Fruit fly (Drosophila melanogaster) whole organism, embryonic: Measurements from ENCODE around the gene CG32379.

Experiments
- Awh ChIP-seq: fragments of 200-800 bp; sonication (Bioruptor generic); IDR thresholded peaks from 2 replicates; pipeline ENCODE4, ENCODE4 v1.3.6; 2022; ENCODE audit warnings: missing biosample characterization, missing genetic modification characterization
- C15 ChIP-seq: fragments of 200-800 bp; sonication (Bioruptor generic); IDR thresholded peaks from 3 replicates; pipeline ENCODE4 v1.3.6; 2022; ENCODE audit warnings: missing biosample characterization, missing genetic modification characterization
- CG10209 ChIP-seq: fragments of 200-800 bp; sonication (Bioruptor generic); optimal IDR thresholded peaks from 3 replicates; lab custom pipeline; 2017; ENCODE audit warnings: missing biosample characterization, mild to moderate bottlenecking, missing genetic modification characterization, missing genetic modification reagents
- CG10267 ChIP-seq: fragments of 200-800 bp; sonication (Bioruptor generic); optimal IDR thresholded peaks from 2 replicates; lab custom pipeline; 2018; ENCODE audit warnings: missing biosample characterization, mild to moderate bottlenecking, missing genetic modification characterization, moderate library complexity
- CG13424 ChIP-seq: fragments of 200-800 bp; sonication (Bioruptor generic); optimal IDR thresholded peaks from 2 replicates; lab custom pipeline; 2019; ENCODE audit warnings: missing biosample characterization, mild to moderate bottlenecking, missing genetic modification characterization, moderate library complexity
- CG14965 ChIP-seq: fragments of 200-800 bp; sonication (Bioruptor generic); optimal IDR thresholded peaks from 2 replicates; lab custom pipeline; 2016; ENCODE audit warnings: missing biosample characterization, missing genetic modification characterization, borderline replicate concordance
- CG15073 ChIP-seq: fragments of 200-800 bp; sonication (Bioruptor generic); optimal IDR thresholded peaks from 2 replicates; lab custom pipeline; 2016; ENCODE audit warnings: missing biosample characterization, missing genetic modification characterization
- CG15479 ChIP-seq: fragments of 200-800 bp; sonication (Bioruptor generic); optimal IDR thresholded peaks from 3 replicates; lab custom pipeline; 2019; ENCODE audit warnings: missing biosample characterization, mild to moderate bottlenecking, missing genetic modification characterization, moderate library complexity
- CG15601 ChIP-seq: fragments of 200-800 bp; sonication (Bioruptor generic); optimal IDR thresholded peaks from 3 replicates; lab custom pipeline; 2019; ENCODE audit warnings: missing biosample characterization, mild to moderate bottlenecking, missing genetic modification characterization, moderate library complexity
- CG1647 ChIP-seq: fragments of 200-800 bp; sonication (Bioruptor generic); optimal IDR thresholded peaks from 3 replicates; lab custom pipeline; 2016; ENCODE audit warnings: missing biosample characterization, missing genetic modification characterization
- CG16863 ChIP-seq: fragments of 200-800 bp; sonication (Bioruptor generic); optimal IDR thresholded peaks from 3 replicates; lab custom pipeline; 2016; ENCODE audit warnings: missing biosample characterization, missing genetic modification characterization
- CG17568 ChIP-seq: fragments of 200-800 bp; sonication (Bioruptor generic); optimal IDR thresholded peaks from 2 replicates; lab custom pipeline; 2018; ENCODE audit warnings: missing biosample characterization, mild to moderate bottlenecking, missing genetic modification characterization, moderate library complexity
- CG18619 ChIP-seq: fragments of 200-800 bp; sonication (Bioruptor generic); optimal IDR thresholded peaks from 3 replicates; lab custom pipeline; 2017; ENCODE audit warnings: missing biosample characterization, mild to moderate bottlenecking, missing genetic modification characterization
- CG2199 ChIP-seq: fragments of 200-800 bp; sonication (Bioruptor generic); IDR thresholded peaks from 3 replicates; pipeline ENCODE4 v1.3.6; 2022; ENCODE audit warnings: missing biosample characterization, missing genetic modification characterization
- CG4282 ChIP-seq: fragments of 200-800 bp; sonication (Bioruptor generic); optimal IDR thresholded peaks from 2 replicates; lab custom pipeline; 2016; ENCODE audit warnings: missing biosample characterization, missing genetic modification characterization
- CG6272 ChIP-seq: fragments of 200-800 bp; sonication (Bioruptor generic); IDR thresholded peaks from 2 replicates; pipeline ENCODE4 v1.3.6; 2022; ENCODE audit warnings: missing biosample characterization, missing genetic modification characterization
- CG6765 ChIP-seq: fragments of 200-800 bp; sonication (Bioruptor generic); optimal IDR thresholded peaks from 3 replicates; lab custom pipeline; 2017; ENCODE audit warnings: missing biosample characterization, mild to moderate bottlenecking, missing genetic modification characterization
- CG8290 ChIP-seq, 3 experiments: fragments of 200-800 bp; sonication (Bioruptor generic); optimal IDR thresholded peaks; 2 replicates each; lab custom pipeline; 2016 to 2019; ENCODE audit warnings: missing biosample characterization in 3 of 3, missing genetic modification characterization in 3 of 3, mild to moderate bottlenecking in 2 of 3, moderate library complexity in 1 of 3
- CG8765 ChIP-seq: fragments of 200-800 bp; sonication (Bioruptor generic); IDR thresholded peaks from 2 replicates; pipeline ENCODE4 v1.3.6; 2022; ENCODE audit warnings: missing biosample characterization, missing genetic modification characterization
- CoRest ChIP-seq: fragments of 200-800 bp; sonication (Bioruptor generic); optimal IDR thresholded peaks from 3 replicates; lab custom pipeline; 2018; ENCODE audit warnings: missing biosample characterization, mild to moderate bottlenecking, missing genetic modification characterization, moderate library complexity
- Dip2 ChIP-seq: fragments of 200-800 bp; sonication (Bioruptor generic); IDR thresholded peaks from 2 replicates; pipeline ENCODE4 v1.3.6; 2022; ENCODE audit warnings: missing biosample characterization, missing genetic modification characterization
- Dp ChIP-seq: fragments of 200-800 bp; sonication (Bioruptor generic); optimal IDR thresholded peaks from 2 replicates; lab custom pipeline; 2018; ENCODE audit warnings: missing biosample characterization, mild to moderate bottlenecking, missing genetic modification characterization, moderate library complexity
- ERR ChIP-seq: fragments of 200-800 bp; sonication (Bioruptor generic); optimal IDR thresholded peaks from 2 replicates; lab custom pipeline; 2016; ENCODE audit warnings: missing biosample characterization, missing genetic modification characterization
- Ets65A ChIP-seq: fragments of 200-800 bp; sonication (Bioruptor generic); peaks from one replicate; lab custom pipeline; 2016; ENCODE audit warnings: missing biosample characterization, missing genetic modification characterization
- Ets97D ChIP-seq: fragments of 200-800 bp; sonication (Bioruptor generic); optimal IDR thresholded peaks from 3 replicates; lab custom pipeline; 2016; ENCODE audit warnings: missing biosample characterization, missing genetic modification characterization
- HHEX ChIP-seq: fragments of 200-800 bp; sonication (Bioruptor generic); optimal IDR thresholded peaks from 3 replicates; lab custom pipeline; 2017; ENCODE audit warnings: missing biosample characterization, mild to moderate bottlenecking, missing genetic modification characterization, missing genetic modification reagents
- Hr51 ChIP-seq, 2 experiments: fragments of 200-800 bp; sonication (Bioruptor generic); optimal IDR thresholded peaks; 2 replicates in 1 of 2; 3 replicates in 1 of 2; lab custom pipeline; 2016 to 2018; ENCODE audit warnings: missing biosample characterization in 2 of 2, missing genetic modification characterization in 2 of 2, mild to moderate bottlenecking in 1 of 2, moderate library complexity in 1 of 2
- Lhr ChIP-seq: fragments of 200-800 bp; sonication (Bioruptor generic); optimal IDR thresholded peaks from 3 replicates; lab custom pipeline; 2017; ENCODE audit warnings: mild to moderate bottlenecking, missing biosample characterization, missing genetic modification reagents, missing genetic modification characterization
- Lim3 ChIP-seq: fragments of 200-800 bp; sonication (Bioruptor generic); IDR thresholded peaks from 2 replicates; pipeline ENCODE4 v1.3.6; 2022; ENCODE audit warnings: missing biosample characterization, missing genetic modification characterization
- Nf-YC ChIP-seq: fragments of 200-800 bp; optimal IDR thresholded peaks from 3 replicates; lab custom pipeline; 2019; ENCODE audit warnings: missing biosample characterization, mild to moderate bottlenecking, missing genetic modification characterization, moderate library complexity
- Rx ChIP-seq: fragments of 200-800 bp; sonication (Bioruptor generic); IDR thresholded peaks from 2 replicates; pipeline ENCODE4 v1.3.6; 2022; ENCODE audit warnings: missing biosample characterization, missing genetic modification characterization
- Scr ChIP-seq: fragments of 200-800 bp; sonication (Bioruptor generic); IDR thresholded peaks from 2 replicates; pipeline ENCODE4 v1.3.6; 2022; ENCODE audit warnings: missing biosample characterization, missing genetic modification characterization; ENCODE audit not compliant: partially characterized antibody
- Spps ChIP-seq: fragments of 200-800 bp; sonication (Bioruptor generic); optimal IDR thresholded peaks from 2 replicates; lab custom pipeline; 2018; ENCODE audit warnings: missing biosample characterization, mild to moderate bottlenecking, missing genetic modification characterization
- TFAM ChIP-seq: fragments of 200-800 bp; sonication (Bioruptor generic); optimal IDR thresholded peaks from 2 replicates; lab custom pipeline; 2017; ENCODE audit warnings: missing biosample characterization, missing genetic modification characterization, inconsistent platforms
- Tbp ChIP-seq: fragments of >200 bp; optimal IDR thresholded peaks from 2 replicates; lab custom pipeline; 2018; ENCODE audit warnings: missing biosample characterization, missing genetic modification characterization
- Trl ChIP-seq, 3 experiments: fragments of >200 bp in 2 of 3; fragments of 200-800 bp in 1 of 3; sonication (Bioruptor generic) in 1 of 3; optimal IDR thresholded peaks; 2 replicates in 1 of 3; 3 replicates in 2 of 3; lab custom pipeline; 2016 to 2017; ENCODE audit warnings: missing biosample characterization in 1 of 3, missing genetic modification characterization in 1 of 3
- aop ChIP-seq: fragments of 200-800 bp; sonication (Bioruptor generic); IDR thresholded peaks from 2 replicates; pipeline ENCODE4 v1.3.6; 2022; ENCODE audit warnings: missing biosample characterization, missing genetic modification characterization
- danr ChIP-seq: fragments of 200-800 bp; sonication (Bioruptor generic); IDR thresholded peaks from 2 replicates; pipeline ENCODE4 v1.3.6; 2022; ENCODE audit warnings: missing biosample characterization, missing genetic modification characterization
- dysf ChIP-seq: fragments of 200-800 bp; sonication (Bioruptor generic); IDR thresholded peaks from 3 replicates; pipeline ENCODE4 v1.3.6; 2022; ENCODE audit warnings: missing biosample characterization, missing genetic modification characterization
- exex ChIP-seq: fragments of 200-800 bp; sonication (Bioruptor generic); optimal IDR thresholded peaks from 4 replicates; lab custom pipeline; 2018; ENCODE audit warnings: missing biosample characterization, mild to moderate bottlenecking, missing genetic modification characterization, moderate library complexity
- fu2 ChIP-seq: fragments of 200-800 bp; sonication (Bioruptor generic); optimal IDR thresholded peaks from 2 replicates; lab custom pipeline; 2016; ENCODE audit warnings: missing biosample characterization, missing genetic modification characterization
- gcm ChIP-seq: fragments of 200-800 bp; sonication (Bioruptor generic); optimal IDR thresholded peaks from 2 replicates; lab custom pipeline; 2019; ENCODE audit warnings: missing biosample characterization, mild to moderate bottlenecking, missing genetic modification characterization, moderate library complexity
- gro ChIP-seq: fragments of 200-800 bp; sonication (Bioruptor generic); optimal IDR thresholded peaks from 2 replicates; lab custom pipeline; 2016; ENCODE audit warnings: missing biosample characterization, missing genetic modification characterization
- hkb ChIP-seq, 2 experiments: fragments of 200-800 bp in 1 of 2; fragments of >200 bp in 1 of 2; sonication (Bioruptor generic) in 1 of 2; IDR thresholded peaks in 1 of 2; optimal IDR thresholded peaks in 1 of 2; 2 replicates each; pipeline versions ENCODE4 v1.3.6 to Lab custom; 2017 to 2022; ENCODE audit warnings: missing biosample characterization in 1 of 2, missing genetic modification characterization in 1 of 2
- klu ChIP-seq: fragments of 200-800 bp; sonication (Bioruptor generic); IDR thresholded peaks from 2 replicates; pipeline ENCODE4 v1.3.6; 2022; ENCODE audit warnings: missing biosample characterization, missing genetic modification characterization
- lilli ChIP-seq: fragments of 200-800 bp; sonication (Bioruptor generic); optimal IDR thresholded peaks from 3 replicates; lab custom pipeline; 2016; ENCODE audit warnings: missing biosample characterization, missing genetic modification characterization
- otp ChIP-seq: fragments of 200-800 bp; sonication (Bioruptor generic); IDR thresholded peaks from 3 replicates; pipeline ENCODE4, ENCODE4 v1.3.6; 2022; ENCODE audit warnings: missing biosample characterization, missing genetic modification characterization
- pum ChIP-seq: fragments of 200-800 bp; sonication (Bioruptor generic); optimal IDR thresholded peaks from 2 replicates; lab custom pipeline; 2016; ENCODE audit warnings: missing biosample characterization, missing genetic modification characterization
- row ChIP-seq: fragments of 200-800 bp; sonication (Bioruptor generic); IDR thresholded peaks from 3 replicates; pipeline ENCODE4 v1.3.6; 2022; ENCODE audit warnings: missing biosample characterization, missing genetic modification characterization
- sd ChIP-seq: fragments of 200-800 bp; sonication (Bioruptor generic); optimal IDR thresholded peaks from 3 replicates; lab custom pipeline; 2018; ENCODE audit warnings: missing biosample characterization, mild to moderate bottlenecking, missing genetic modification characterization, moderate library complexity

The CG32379 gene

dm6 chr3L:7433325-7433827 lies 37.2 kb downstream of the CG32379 start (continued):
- TF ChIP-seq Rx: no peak
- TF ChIP-seq CG6272: no peak
- no peak for TF ChIP-seq C15 (GFP tag; lab: Robert Waterston, UW)
- peak; percentile 13 for TF ChIP-seq CG13424
- no peak for TF ChIP-seq lilli (GFP tag; lab: Kevin White, UChicago)
- TF ChIP-seq hkb (optimal IDR thresholded peaks at IDR 0.05; lab: Kevin White, UChicago): no peak
- no peak for TF ChIP-seq hkb (GFP tag; IDR thresholded peaks at IDR 0.05; lab: Robert Waterston, UW)
- TF ChIP-seq ERR: no peak
- no peak for TF ChIP-seq CG10209 (GFP tag; lab: Kevin White, UChicago)
- TF ChIP-seq CG14965 (GFP tag; lab: Kevin White, UChicago): no peak
- TF ChIP-seq CG18619 (GFP tag; lab: Kevin White, UChicago): peak; percentile 9
- TF ChIP-seq aop (GFP tag; lab: Robert Waterston, UW): no peak
- no peak for TF ChIP-seq Lim3
- TF ChIP-seq exex (tag; lab: Kevin White, UChicago): no peak
- no peak for TF ChIP-seq CG1647 (GFP tag; lab: Kevin White, UChicago)
- no peak for TF ChIP-seq Ets97D (GFP tag; lab: Kevin White, UChicago)
- TF ChIP-seq dysf: peak; percentile 41; the same call in 2 of the 3 replicates
- peak; percentile 24 to 50 for TF ChIP-seq Trl (optimal IDR thresholded peaks at IDR 0.05; lab: Kevin White, UChicago)
- TF ChIP-seq Trl (GFP tag; optimal IDR thresholded peaks at IDR 0.05; lab: Kevin White, UChicago): no peak
- no peak for TF ChIP-seq Dip2 (GFP tag; lab: Robert Waterston, UW)
- TF ChIP-seq CoRest: peak; percentile 34
- TF ChIP-seq fu2: no peak
- no peak for TF ChIP-seq CG17568 (GFP tag; lab: Kevin White, UChicago)
- TF ChIP-seq Scr (GFP tag; lab: Robert Waterston, UW): no peak
- peak; percentile 48; the same call in 1 of the 3 replicates for TF ChIP-seq row (GFP tag; lab: Robert Waterston, UW)
- no peak for TF ChIP-seq CG15601 (tag; lab: Kevin White, UChicago)
- no peak for TF ChIP-seq CG15479 (GFP tag; lab: Kevin White, UChicago)
- TF ChIP-seq Lhr (GFP tag; lab: Kevin White, UChicago): no peak
- TF ChIP-seq CG15073 (GFP tag; lab: Kevin White, UChicago): no peak
- peak; percentile 28 for TF ChIP-seq sd (tag; lab: Kevin White, UChicago)
- no peak for TF ChIP-seq Tbp (GFP tag; lab: Kevin White, UChicago)
- peak; percentile 41 for TF ChIP-seq klu (GFP tag; lab: Robert Waterston, UW)
- TF ChIP-seq gcm (GFP tag; lab: Kevin White, UChicago): no peak
- TF ChIP-seq Dp (GFP tag; lab: Kevin White, UChicago): no peak
- peak; percentile 57; the same call in 1 of the 3 replicates for TF ChIP-seq CG2199
- TF ChIP-seq CG10267 (tag; lab: Kevin White, UChicago): peak; percentile 2
- no peak for TF ChIP-seq CG4282 (GFP tag; lab: Kevin White, UChicago)
- no peak for TF ChIP-seq gro (GFP tag; lab: Kevin White, UChicago)
- no peak for TF ChIP-seq Spps (tag; lab: Kevin White, UChicago)
- TF ChIP-seq CG8765 (GFP tag; lab: Robert Waterston, UW): no peak
- peak in 1 of 2 experiments; percentile 29 for TF ChIP-seq Hr51 (GFP tag; optimal IDR thresholded peaks at IDR 0.05; lab: Kevin White, UChicago)
- TF ChIP-seq TFAM (GFP tag; lab: Kevin White, UChicago): no peak
- no peak for TF ChIP-seq otp (GFP tag; lab: Robert Waterston, UW)
- no peak for TF ChIP-seq pum (GFP tag; lab: Kevin White, UChicago)
- TF ChIP-seq Ets65A (GFP tag; lab: Kevin White, UChicago): no peak
- TF ChIP-seq Nf-YC: peak; percentile 4
- TF ChIP-seq CG8290 (GFP tag; optimal IDR thresholded peaks at IDR 0.05; lab: Kevin White, UChicago): no peak
- TF ChIP-seq CG8290 (tag; optimal IDR thresholded peaks at IDR 0.05; lab: Kevin White, UChicago): peak in 1 of 2 experiments; percentile 51
- TF ChIP-seq CG6765 (GFP tag; lab: Kevin White, UChicago): no peak
- TF ChIP-seq danr (GFP tag; lab: Robert Waterston, UW): no peak
- no peak for TF ChIP-seq HHEX (GFP tag; lab: Kevin White, UChicago)
- TF ChIP-seq CG16863 (GFP tag; lab: Kevin White, UChicago): no peak
- TF ChIP-seq Awh: no peak
